Fruit fly (Drosophila melanogaster) whole organism, embryonic: Measurements from ENCODE around the gene CG14696.

Source experiments
- Atf6 ChIP-seq: fragments of 200-800 bp; sonication (Bioruptor generic); IDR thresholded peaks from 2 replicates; pipeline ENCODE4 v1.3.6; 2022; ENCODE audit warnings: missing biosample characterization, missing genetic modification characterization
- B-H1 ChIP-seq: fragments of 200-800 bp; sonication (Bioruptor generic); IDR thresholded peaks from 3 replicates; pipeline ENCODE4 v1.3.6; 2022; ENCODE audit warnings: missing biosample characterization, missing genetic modification characterization
- BEAF-32 ChIP-seq: fragments of 200-800 bp; sonication (Bioruptor generic); optimal IDR thresholded peaks from 3 replicates; lab custom pipeline; 2017; ENCODE audit warnings: missing biosample characterization, missing genetic modification characterization, mild to moderate bottlenecking, moderate library complexity, missing genetic modification reagents
- CG10147 ChIP-seq: fragments of 200-800 bp; sonication (Bioruptor generic); optimal IDR thresholded peaks from 2 replicates; lab custom pipeline; 2019; ENCODE audit warnings: missing biosample characterization, mild to moderate bottlenecking, missing genetic modification characterization, moderate library complexity
- CG10565 ChIP-seq: fragments of 200-800 bp; sonication (Bioruptor generic); optimal IDR thresholded peaks from 3 replicates; lab custom pipeline; 2016; ENCODE audit warnings: missing biosample characterization, mild to moderate bottlenecking, missing genetic modification characterization
- CG12071 ChIP-seq: fragments of 200-800 bp; sonication (Bioruptor generic); optimal IDR thresholded peaks from 3 replicates; lab custom pipeline; 2018; ENCODE audit warnings: missing biosample characterization, mild to moderate bottlenecking, missing genetic modification characterization
- CG12299 ChIP-seq: fragments of 200-800 bp; sonication (Bioruptor generic); optimal IDR thresholded peaks from 2 replicates; lab custom pipeline; 2018; ENCODE audit warnings: missing biosample characterization, mild to moderate bottlenecking, missing genetic modification characterization
- CG13775 ChIP-seq: fragments of 200-800 bp; sonication (Bioruptor generic); optimal IDR thresholded peaks from 3 replicates; lab custom pipeline; 2017; ENCODE audit warnings: missing biosample characterization, mild to moderate bottlenecking, missing genetic modification characterization
- CG15514 ChIP-seq: fragments of 200-800 bp; sonication (Bioruptor generic); optimal IDR thresholded peaks from 3 replicates; lab custom pipeline; 2017; ENCODE audit warnings: missing biosample characterization, missing genetic modification characterization, mild to moderate bottlenecking, moderate library complexity, missing genetic modification reagents
- CG16779 ChIP-seq: fragments of 200-800 bp; sonication (Bioruptor generic); IDR thresholded peaks from 2 replicates; pipeline ENCODE4 v1.3.6; 2022; ENCODE audit warnings: missing biosample characterization, missing genetic modification characterization
- CG3065 ChIP-seq: fragments of 200-800 bp; sonication (Bioruptor generic); optimal IDR thresholded peaks from 2 replicates; lab custom pipeline; 2016; ENCODE audit warnings: missing biosample characterization, missing genetic modification characterization
- CG31441 ChIP-seq: fragments of 200-800 bp; sonication (Bioruptor generic); IDR thresholded peaks from 2 replicates; pipeline ENCODE4 v1.3.6; 2022; ENCODE audit warnings: missing biosample characterization, missing genetic modification characterization
- CG32532 ChIP-seq: fragments of 200-800 bp; sonication (Bioruptor generic); IDR thresholded peaks from 2 replicates; pipeline ENCODE4 v1.3.6; 2022; ENCODE audit warnings: missing biosample characterization, missing genetic modification characterization
- CG4328 ChIP-seq: fragments of 200-800 bp; sonication (Bioruptor generic); optimal IDR thresholded peaks from 3 replicates; lab custom pipeline; 2017; ENCODE audit warnings: missing biosample characterization, missing genetic modification reagents, missing genetic modification characterization
- CG4404 ChIP-seq: fragments of 200-800 bp; sonication (Bioruptor generic); IDR thresholded peaks from 2 replicates; pipeline ENCODE4 v1.3.6; 2022; ENCODE audit warnings: missing biosample characterization, missing genetic modification characterization
- CG4730 ChIP-seq: fragments of 200-800 bp; sonication (Bioruptor generic); IDR thresholded peaks from 2 replicates; pipeline ENCODE4 v1.3.6; 2022; ENCODE audit warnings: missing biosample characterization, missing genetic modification characterization
- CG6683 ChIP-seq: fragments of 200-800 bp; sonication (Bioruptor generic); optimal IDR thresholded peaks from 2 replicates; lab custom pipeline; 2017; ENCODE audit warnings: missing biosample characterization, mild to moderate bottlenecking, missing genetic modification characterization, missing genetic modification reagents
- CG8478 ChIP-seq: fragments of >200 bp; optimal IDR thresholded peaks from 2 replicates; lab custom pipeline; 2018
- CG8924 ChIP-seq: fragments of 200-800 bp; optimal IDR thresholded peaks from 3 replicates; lab custom pipeline; 2019; ENCODE audit warnings: missing biosample characterization, mild to moderate bottlenecking, missing genetic modification characterization, moderate library complexity
- CG9876 ChIP-seq: fragments of 200-800 bp; sonication (Bioruptor generic); optimal IDR thresholded peaks from 2 replicates; lab custom pipeline; 2016; ENCODE audit warnings: missing biosample characterization, missing genetic modification characterization
- Deaf1 ChIP-seq: fragments of 200-800 bp; optimal IDR thresholded peaks from 3 replicates; lab custom pipeline; 2019; ENCODE audit warnings: missing biosample characterization, mild to moderate bottlenecking, missing genetic modification characterization, moderate library complexity
- Hmr ChIP-seq: fragments of 200-800 bp; sonication (Bioruptor generic); optimal IDR thresholded peaks from 3 replicates; lab custom pipeline; 2017; ENCODE audit warnings: mild to moderate bottlenecking, missing biosample characterization, missing genetic modification reagents, missing genetic modification characterization
- Poxn ChIP-seq: fragments of 200-800 bp; sonication (Bioruptor generic); IDR thresholded peaks from 2 replicates; pipeline ENCODE4 v1.3.6; 2022; ENCODE audit warnings: missing biosample characterization, missing genetic modification characterization
- Ravus ChIP-seq: fragments of 200-800 bp; sonication (Bioruptor generic); IDR thresholded peaks from 2 replicates; pipeline ENCODE4 v1.3.6; 2022; ENCODE audit warnings: missing biosample characterization, missing genetic modification characterization
- Six4 ChIP-seq: fragments of 200-800 bp; sonication (Bioruptor generic); optimal IDR thresholded peaks from 2 replicates; lab custom pipeline; 2016; ENCODE audit warnings: missing biosample characterization, missing genetic modification characterization
- TFAM ChIP-seq: fragments of 200-800 bp; sonication (Bioruptor generic); optimal IDR thresholded peaks from 2 replicates; lab custom pipeline; 2017; ENCODE audit warnings: missing biosample characterization, missing genetic modification characterization, inconsistent platforms
- az2 ChIP-seq: fragments of 200-800 bp; sonication (Bioruptor generic); optimal IDR thresholded peaks from 3 replicates; lab custom pipeline; 2016; ENCODE audit warnings: missing biosample characterization, missing genetic modification characterization
- corto ChIP-seq: fragments of 200-800 bp; sonication (Bioruptor generic); optimal IDR thresholded peaks from 2 replicates; lab custom pipeline; 2016; ENCODE audit warnings: missing biosample characterization, mild to moderate bottlenecking, missing genetic modification characterization, moderate library complexity
- disco-r ChIP-seq: fragments of 200-800 bp; sonication (Bioruptor generic); optimal IDR thresholded peaks from 2 replicates; lab custom pipeline; 2016; ENCODE audit warnings: missing biosample characterization, missing genetic modification characterization
- emc ChIP-seq: fragments of 200-800 bp; sonication (Bioruptor generic); optimal IDR thresholded peaks from 2 replicates; lab custom pipeline; 2016; ENCODE audit warnings: missing biosample characterization, missing genetic modification characterization
- ftz-f1 ChIP-seq: fragments of 200-800 bp; sonication (Bioruptor generic); optimal IDR thresholded peaks from 2 replicates; lab custom pipeline; 2016; ENCODE audit warnings: missing biosample characterization, missing genetic modification characterization
- h ChIP-seq: fragments of >200 bp; optimal IDR thresholded peaks from 2 replicates; lab custom pipeline; 2017
- hbn ChIP-seq: fragments of 200-800 bp; sonication (Bioruptor generic); IDR thresholded peaks from 2 replicates; pipeline ENCODE4 v1.3.6; 2022; ENCODE audit warnings: missing biosample characterization, missing genetic modification characterization; ENCODE audit not compliant: partially characterized antibody
- kah ChIP-seq: fragments of 200-800 bp; sonication (Bioruptor generic); optimal IDR thresholded peaks from 2 replicates; lab custom pipeline; 2018; ENCODE audit warnings: missing biosample characterization, mild to moderate bottlenecking, missing genetic modification characterization
- kay ChIP-seq: fragments of 200-800 bp; sonication (Bioruptor generic); optimal IDR thresholded peaks from 2 replicates; lab custom pipeline; 2016; ENCODE audit warnings: missing biosample characterization, missing genetic modification characterization
- lbe ChIP-seq: fragments of 200-800 bp; sonication (Bioruptor generic); optimal IDR thresholded peaks from 2 replicates; lab custom pipeline; 2016; ENCODE audit warnings: missing biosample characterization, mild to moderate bottlenecking, missing genetic modification characterization
- pan ChIP-seq, 4 experiments: fragments of >200 bp in 3 of 4; fragments of 200-800 bp in 1 of 4; sonication (Bioruptor generic) in 1 of 4; optimal IDR thresholded peaks in 3 of 4; IDR thresholded peaks in 1 of 4; 2 replicates each; pipeline versions ENCODE4 v1.3.6 to Lab custom; 2017 to 2022; ENCODE audit warnings: missing biosample characterization in 2 of 4, missing genetic modification characterization in 2 of 4, mixed read lengths in 1 of 4
- pho ChIP-seq: fragments of 200-800 bp; sonication (Bioruptor generic); optimal IDR thresholded peaks from 2 replicates; lab custom pipeline; 2016; ENCODE audit warnings: missing biosample characterization, missing genetic modification characterization
- pita ChIP-seq: fragments of 200-800 bp; sonication (Bioruptor generic); optimal IDR thresholded peaks from 2 replicates; lab custom pipeline; 2017; ENCODE audit warnings: missing biosample characterization, mild to moderate bottlenecking, missing genetic modification characterization
- repo ChIP-seq: fragments of 200-800 bp; sonication (Bioruptor generic); optimal IDR thresholded peaks from 2 replicates; lab custom pipeline; 2016; ENCODE audit warnings: missing biosample characterization, missing genetic modification characterization
- sens ChIP-seq: fragments of 200-800 bp; sonication (Bioruptor generic); peaks from one replicate; lab custom pipeline; 2016; ENCODE audit warnings: missing biosample characterization, missing genetic modification characterization
- sens-2 ChIP-seq: fragments of 200-800 bp; sonication (Bioruptor generic); IDR thresholded peaks from 2 replicates; pipeline ENCODE4 v1.3.6; 2022; ENCODE audit warnings: missing biosample characterization, missing genetic modification characterization
- seq ChIP-seq: fragments of 200-800 bp; sonication (Bioruptor generic); IDR thresholded peaks from 2 replicates; pipeline ENCODE4 v1.3.6; 2022; ENCODE audit warnings: missing biosample characterization, missing genetic modification characterization
- sim ChIP-seq: fragments of 200-800 bp; sonication (Bioruptor generic); IDR thresholded peaks from 2 replicates; pipeline ENCODE4 v1.3.6; 2022; ENCODE audit warnings: missing biosample characterization, missing genetic modification characterization
- sisA ChIP-seq: fragments of 200-800 bp; sonication (Bioruptor generic); IDR thresholded peaks from 2 replicates; pipeline ENCODE4 v1.3.6; 2022; ENCODE audit warnings: missing biosample characterization, missing genetic modification characterization
- so ChIP-seq: fragments of 200-800 bp; sonication (Bioruptor generic); IDR thresholded peaks from 3 replicates; pipeline ENCODE4 v1.3.6; 2022; ENCODE audit warnings: missing biosample characterization, missing genetic modification characterization
- sob ChIP-seq: fragments of 200-800 bp; sonication (Bioruptor generic); IDR thresholded peaks from 2 replicates; pipeline ENCODE4 v1.3.6; 2022; ENCODE audit warnings: missing biosample characterization, missing genetic modification characterization
- tin ChIP-seq: fragments of 200-800 bp; sonication (Bioruptor generic); optimal IDR thresholded peaks from 3 replicates; lab custom pipeline; 2016; ENCODE audit warnings: missing biosample characterization, missing genetic modification characterization
- trh ChIP-seq: fragments of 200-800 bp; sonication (Bioruptor generic); optimal IDR thresholded peaks from 2 replicates; lab custom pipeline; 2016; ENCODE audit warnings: missing biosample characterization, missing genetic modification characterization
- twi ChIP-seq: fragments of 200-800 bp; optimal IDR thresholded peaks from 2 replicates; lab custom pipeline; 2019; ENCODE audit warnings: missing biosample characterization, mild to moderate bottlenecking, missing genetic modification characterization, moderate library complexity

The CG14696 gene

dm6 chr3R:10886462-10887315, 1.9 kb upstream of the CG14696 start (continued):
- TF ChIP-seq CG6683 (peak; percentile 91), CG4730 (GFP tag; lab: Robert Waterston, UW) (peak; percentile 76), sens (peak; percentile 98), pan (optimal IDR thresholded peaks at IDR 0.05; lab: Kevin White, UChicago) (no peak), pan (GFP tag; optimal IDR thresholded peaks at IDR 0.05 in 1 of 2, IDR thresholded peaks at IDR 0.05 in 1 of 2) (peak in 1 of 2 experiments; percentile 82), CG32532 (peak; percentile 94), kay (peak; percentile 61), az2 (GFP tag; lab: Kevin White, UChicago) (peak; percentile 86), CG4328 (GFP tag; lab: Kevin White, UChicago) (peak; percentile 92), Deaf1 (tag; lab: Kevin White, UChicago) (peak; percentile 48), CG12071 (GFP tag; lab: Kevin White, UChicago) (peak; percentile 66), Ravus (peak; percentile 58), CG8924 (peak; percentile 88), Poxn (peak; percentile 64), CG15514 (peak; percentile 71), seq (GFP tag; lab: Robert Waterston, UW) (peak; percentile 85), sisA (GFP tag; lab: Robert Waterston, UW) (peak; percentile 76), CG12299 (tag; lab: Kevin White, UChicago) (peak; percentile 82), corto (GFP tag; lab: Kevin White, UChicago) (peak; percentile 80), sens-2 (peak; percentile 57; the same call in 1 of the 2 replicates), tin (GFP tag; lab: Kevin White, UChicago) (peak; percentile 83), lbe (GFP tag; lab: Kevin White, UChicago) (peak; percentile 80), pho (GFP tag; lab: Kevin White, UChicago) (peak; percentile 95), trh (GFP tag; lab: Kevin White, UChicago) (peak; percentile 48), CG3065 (GFP tag; lab: Kevin White, UChicago) (no peak), sim (GFP tag; lab: Robert Waterston, UW) (no peak), pita (GFP tag; lab: Kevin White, UChicago) (no peak), emc (GFP tag; lab: Kevin White, UChicago) (peak; percentile 53), Hmr (peak; percentile 96), CG16779 (GFP tag; lab: Robert Waterston, UW) (0 out of 2 replicates have a peak, but pooled peaks have one; percentile 8), BEAF-32 (peak; percentile 6), ftz-f1 (GFP tag; lab: Kevin White, UChicago) (peak; percentile 58), CG4404 (GFP tag; lab: Robert Waterston, UW) (peak; percentile 73), CG8478 (lab: Kevin White, UChicago) (no peak), hbn (GFP tag; lab: Robert Waterston, UW) (no peak), CG13775 (peak; percentile 89), B-H1 (GFP tag; lab: Robert Waterston, UW) (peak; percentile 84), CG9876 (GFP tag; lab: Kevin White, UChicago) (peak; percentile 25), Atf6 (GFP tag; lab: Robert Waterston, UW) (peak; percentile 92), CG31441 (GFP tag; lab: Robert Waterston, UW) (peak; percentile 93), sob (peak; percentile 92), disco-r (GFP tag; lab: Kevin White, UChicago) (peak; percentile 83), CG10565 (peak; percentile 54), h (lab: Kevin White, UChicago) (no peak), repo (GFP tag; lab: Kevin White, UChicago) (peak; percentile 69), CG10147 (GFP tag; lab: Kevin White, UChicago) (peak; percentile 84), twi (peak; percentile 56), kah (GFP tag; lab: Kevin White, UChicago) (peak; percentile 89), TFAM (GFP tag; lab: Kevin White, UChicago) (peak; percentile 29), Six4 (GFP tag; lab: Kevin White, UChicago) (peak; percentile 70), so (peak; percentile 88; the same call in 2 of the 3 replicates)
